Fruit fly (Drosophila melanogaster): ENCODE results near the gene tkv.

The tkv gene

DNA sequence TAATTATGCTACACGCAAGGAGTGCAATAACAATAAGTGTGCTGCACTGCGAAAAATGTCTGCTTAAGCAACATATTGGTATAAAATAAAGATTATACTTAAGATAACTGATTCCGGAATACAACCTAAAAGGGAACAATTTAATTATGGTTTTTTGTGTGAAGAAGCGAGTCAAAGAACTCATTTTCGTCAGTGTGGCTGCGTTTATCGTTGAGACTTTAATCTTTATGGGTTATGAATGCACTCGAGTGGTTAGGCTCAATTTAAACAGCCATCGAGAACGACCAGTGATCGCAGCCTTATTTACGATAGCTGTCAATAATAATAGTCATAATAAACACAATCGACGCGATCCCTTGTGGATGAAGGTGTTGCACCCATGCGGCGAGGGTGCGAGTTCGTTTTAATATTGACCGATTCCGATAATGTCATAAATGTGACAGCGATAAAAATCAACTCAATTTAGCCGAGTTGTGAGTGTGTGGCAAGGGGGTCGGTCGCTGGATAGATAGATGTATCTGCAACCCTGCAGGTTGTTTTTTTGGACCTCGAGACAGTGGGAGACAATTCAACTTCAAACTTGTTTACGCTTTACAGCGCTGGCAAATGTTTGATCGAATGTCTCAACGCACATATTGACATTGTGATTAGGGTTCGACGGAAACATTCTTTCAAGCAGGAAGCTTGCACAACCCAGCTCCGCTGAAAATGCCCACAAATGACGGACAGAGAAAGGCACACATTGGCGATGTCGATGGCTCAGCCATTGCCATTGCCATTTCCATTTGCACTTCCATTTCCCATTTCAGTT, 14.9 kb downstream of the tkv start:
- no peak for TF ChIP-seq CG8478 (optimal IDR thresholded peaks at IDR 0.05)
- TF ChIP-seq CTCF (optimal IDR thresholded peaks at IDR 0.05), result no peak

DNA sequence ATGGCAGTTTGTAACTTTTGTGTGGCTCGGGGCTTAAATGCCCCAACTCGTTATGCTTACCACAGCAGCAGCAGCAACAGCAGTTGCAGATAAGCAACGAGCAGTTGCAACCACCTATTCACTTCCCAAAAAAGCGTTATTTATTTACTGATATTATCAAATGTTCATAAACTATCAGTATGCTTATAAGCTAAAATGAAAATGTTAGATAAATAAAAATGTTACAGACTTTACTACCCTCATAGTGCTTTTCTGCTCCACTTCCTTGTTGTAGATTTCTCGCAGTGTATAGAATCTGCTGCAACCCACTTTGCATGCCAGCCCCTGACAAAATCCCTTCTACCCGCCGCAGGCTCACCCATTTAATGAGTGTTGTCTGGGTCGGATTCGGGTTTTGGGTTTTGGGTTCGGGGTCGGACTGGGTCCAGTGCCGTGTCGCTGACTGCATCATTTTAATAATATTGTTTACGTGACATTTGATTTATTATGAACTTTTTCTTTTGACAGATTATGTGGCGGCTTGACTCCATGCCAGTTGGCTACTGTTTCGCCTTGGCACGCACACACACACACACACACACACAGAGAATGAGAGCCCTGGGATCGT, 17.0 kb downstream of the tkv start:
- TF ChIP-seq CG8478 (optimal IDR thresholded peaks at IDR 0.05) (no peak), CTCF (optimal IDR thresholded peaks at IDR 0.05) (no peak)

DNA sequence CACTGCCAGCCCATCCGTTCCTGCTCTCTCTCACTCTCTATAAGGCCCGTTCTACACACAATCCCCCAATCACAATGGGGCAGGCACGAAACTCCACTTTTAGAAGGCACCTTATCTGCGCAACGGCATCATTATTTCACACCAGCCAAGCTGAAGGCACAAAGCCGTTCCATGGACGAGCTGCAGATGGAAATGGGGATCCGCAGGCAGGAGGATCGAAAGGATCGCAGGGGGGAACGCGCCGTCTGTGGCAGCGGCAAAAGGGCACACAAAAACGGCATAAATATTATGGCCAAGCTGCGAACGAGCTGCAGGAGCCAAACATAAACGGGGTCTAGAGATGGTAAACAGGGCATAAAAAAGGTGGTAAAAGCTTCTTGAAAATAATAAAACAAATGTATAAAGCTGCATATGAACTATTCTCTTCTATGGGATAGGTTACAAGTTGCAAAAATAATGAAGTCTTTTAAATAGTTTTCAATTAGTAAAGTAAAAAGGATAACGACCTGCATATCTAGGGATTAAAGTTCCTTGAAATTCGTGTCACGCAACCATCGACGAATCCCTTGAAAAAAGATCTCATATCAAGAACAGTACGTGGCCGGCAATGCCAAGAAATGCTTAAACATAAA, 18.7 kb downstream of the tkv start:
- TF ChIP-seq CG8478 (optimal IDR thresholded peaks at IDR 0.05) (no peak), CTCF (optimal IDR thresholded peaks at IDR 0.05) (no peak)

DNA sequence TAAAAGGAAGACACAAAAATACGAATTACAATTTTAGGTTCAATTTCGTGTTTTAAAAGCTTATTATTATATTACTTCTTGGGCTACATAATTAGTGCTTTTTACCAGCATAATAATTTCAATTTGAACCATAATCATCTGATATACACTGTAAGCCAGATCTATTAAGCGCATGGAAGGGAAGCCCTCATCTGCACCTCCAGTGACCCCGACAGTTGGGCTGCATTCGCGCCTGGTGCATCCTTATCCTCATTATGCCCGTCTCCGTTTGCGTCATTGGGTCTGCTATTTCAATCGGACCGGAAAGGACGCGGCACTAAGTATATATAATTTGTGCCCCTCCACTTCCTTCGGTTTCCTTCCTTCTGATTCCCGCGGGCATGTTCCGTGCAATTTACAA, 19.5 kb downstream of the tkv start:
- TF ChIP-seq CG8478 (optimal IDR thresholded peaks at IDR 0.05) (no peak), CTCF (optimal IDR thresholded peaks at IDR 0.05) (no peak)

DNA sequence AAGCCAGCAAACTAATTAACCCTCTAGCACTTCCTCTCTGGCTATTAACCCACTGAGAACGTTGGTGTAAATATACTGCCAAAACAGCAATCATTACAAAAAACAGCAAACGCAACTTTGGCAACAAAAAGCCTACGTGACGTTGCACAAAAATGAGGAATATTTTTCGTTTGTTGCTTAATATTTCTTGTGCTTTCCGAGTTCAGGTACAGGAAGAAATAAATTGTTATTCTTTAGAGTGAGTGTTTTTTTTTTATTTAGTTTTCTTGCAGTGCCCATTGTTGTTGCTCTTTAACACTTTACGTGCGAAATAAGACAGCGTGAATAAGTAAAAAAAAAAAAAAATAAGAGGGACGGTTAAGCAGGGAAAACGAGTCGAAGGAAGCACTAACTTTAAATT, 20.0 kb downstream of the tkv start:
- TF ChIP-seq CG8478 (optimal IDR thresholded peaks at IDR 0.05), result no peak
- no peak for TF ChIP-seq CTCF (optimal IDR thresholded peaks at IDR 0.05)

DNA sequence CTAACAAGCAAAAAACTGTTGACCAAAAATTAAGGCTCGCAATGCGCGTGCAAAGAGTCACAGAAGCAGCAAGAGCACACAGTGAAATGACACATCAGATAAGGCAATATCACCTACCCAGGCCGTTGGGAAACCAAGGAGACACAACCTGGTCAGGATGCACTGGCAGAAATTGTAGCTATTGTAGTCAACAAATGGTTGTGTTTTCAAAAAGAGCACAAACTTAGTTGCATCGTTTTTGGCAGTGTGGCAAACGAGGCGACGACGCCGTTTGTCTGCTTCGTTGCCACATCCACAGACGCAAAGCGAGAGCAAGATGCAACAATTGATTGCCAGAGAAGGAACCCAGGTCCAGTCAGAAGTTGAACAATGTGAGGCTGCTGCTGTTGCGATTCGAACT, 21.4 kb downstream of the tkv start:
- TF ChIP-seq CTCF (optimal IDR thresholded peaks at IDR 0.05) (no peak), CG8478 (optimal IDR thresholded peaks at IDR 0.05) (no peak)

DNA sequence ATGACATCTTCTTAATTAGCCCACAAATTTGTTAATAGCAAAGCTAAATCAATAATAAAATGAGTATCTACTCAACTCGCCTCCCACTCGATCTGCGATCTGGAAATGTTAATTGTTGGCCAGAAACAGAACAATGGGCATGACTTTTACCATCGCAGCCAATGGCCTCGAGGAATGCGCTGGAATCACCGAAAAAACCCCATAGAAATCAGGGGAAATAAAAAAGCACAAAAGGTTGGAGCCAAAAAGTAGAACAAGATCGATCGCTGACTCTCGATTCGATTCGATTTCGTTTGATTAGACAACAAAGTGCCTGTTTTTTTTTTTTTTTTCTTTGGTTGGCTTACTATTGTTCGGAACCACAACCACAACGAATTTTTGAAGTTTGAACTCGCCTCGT, 22.6 kb downstream of the tkv start:
- TF ChIP-seq CTCF (optimal IDR thresholded peaks at IDR 0.05), result no peak
- no peak for TF ChIP-seq CG8478 (optimal IDR thresholded peaks at IDR 0.05)

DNA sequence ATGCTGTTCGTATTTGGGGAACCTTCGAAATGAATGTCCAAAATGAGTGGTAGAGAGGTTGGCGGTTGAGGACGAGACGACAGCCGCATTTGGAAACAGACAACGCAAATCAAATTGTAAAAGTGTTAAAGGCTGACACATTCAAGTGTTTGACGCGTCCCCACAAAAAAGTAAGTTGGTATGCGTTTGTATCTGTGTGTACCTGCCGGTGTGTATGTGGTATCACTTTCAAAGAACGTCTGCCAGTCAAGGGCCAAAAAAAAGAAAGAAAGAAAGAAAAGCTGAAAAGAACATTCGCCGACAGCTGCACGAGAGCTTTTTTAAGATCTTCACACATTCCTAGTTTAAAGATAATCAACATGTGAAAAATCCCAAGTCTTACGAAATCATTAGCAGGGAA, 23.4 kb downstream of the tkv start:
- TF ChIP-seq CTCF (optimal IDR thresholded peaks at IDR 0.05), result no peak

DNA sequence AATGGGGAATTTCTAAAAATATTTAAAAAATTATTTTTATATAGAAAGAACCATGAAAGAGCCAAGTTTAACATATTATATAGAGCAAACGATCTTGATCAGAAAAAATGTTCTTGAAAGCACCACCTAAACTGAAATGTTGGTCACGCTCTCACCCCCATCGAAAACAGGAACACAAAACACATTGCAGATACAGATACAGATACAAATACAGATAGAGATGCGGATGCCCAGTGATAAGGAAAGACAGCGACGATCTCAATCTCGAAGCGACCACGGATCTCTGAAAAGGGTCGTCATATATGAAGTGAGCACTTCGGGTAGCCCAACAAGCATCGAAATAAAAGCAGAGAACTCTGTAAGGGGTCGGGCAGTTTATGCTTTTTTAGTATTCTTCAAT, 23.8 kb downstream of the tkv start:
- no peak for TF ChIP-seq CTCF (optimal IDR thresholded peaks at IDR 0.05)

DNA sequence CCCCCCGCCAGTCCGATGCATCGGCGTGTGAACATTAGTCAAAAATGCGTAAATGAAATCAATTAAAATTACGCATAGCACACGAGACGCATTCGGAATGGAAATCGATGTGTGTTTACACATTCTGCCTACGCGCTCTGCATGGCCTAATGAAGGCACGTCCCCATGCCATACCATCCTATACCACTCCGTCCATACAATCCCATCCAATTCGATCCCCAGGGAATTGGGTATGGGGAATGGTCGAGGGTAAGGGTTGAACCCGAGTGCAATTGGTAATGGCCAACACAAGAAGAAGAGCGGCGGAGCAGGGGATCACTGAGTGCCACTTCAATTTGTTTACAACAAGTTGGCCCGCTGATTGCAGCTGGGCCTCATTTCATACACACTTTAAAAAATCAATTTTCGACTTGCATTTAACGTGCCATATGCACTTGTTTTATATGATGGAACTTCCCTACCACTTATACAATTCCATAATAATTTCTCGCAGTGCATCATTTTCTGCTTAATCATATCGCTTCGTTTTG, 25.8 kb downstream of the tkv start:
- TF ChIP-seq CG8478 (optimal IDR thresholded peaks at IDR 0.05), result no peak
- TF ChIP-seq CTCF (optimal IDR thresholded peaks at IDR 0.05), result no peak

DNA sequence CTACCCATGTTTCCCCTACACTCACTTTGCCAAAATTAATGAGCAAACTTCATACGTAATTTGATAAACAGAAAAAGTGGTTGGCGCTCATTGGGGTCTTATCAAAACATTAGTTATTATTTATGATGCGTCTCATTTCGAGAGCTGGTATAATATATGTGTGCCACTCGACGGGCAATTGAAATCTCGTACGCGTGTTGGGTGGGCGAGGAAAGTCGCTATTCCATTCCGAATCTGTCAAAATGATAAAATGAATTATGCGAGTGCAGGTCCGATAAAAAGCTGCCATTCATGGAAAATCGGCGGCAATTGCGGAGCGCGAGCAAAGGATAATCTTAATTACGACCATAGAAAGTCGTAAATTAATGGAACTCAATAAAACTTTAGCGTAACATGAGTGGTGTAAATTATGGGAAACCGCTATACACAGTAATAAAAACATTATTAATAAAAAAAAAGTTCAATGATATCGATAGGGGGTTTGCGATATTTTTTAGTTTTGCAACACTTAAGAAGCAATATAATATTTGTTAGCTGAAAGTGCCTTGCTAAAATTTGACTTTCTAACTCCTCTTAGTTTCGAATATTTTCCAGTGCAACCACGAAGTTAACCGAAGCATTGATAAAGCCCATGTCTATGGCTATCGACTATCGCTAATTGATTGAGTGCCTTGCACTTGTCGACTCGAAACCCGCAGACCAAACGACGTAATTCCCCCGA, 28.8 kb downstream of the tkv start:
- TF ChIP-seq CG8478 (optimal IDR thresholded peaks at IDR 0.05), result no peak

DNA sequence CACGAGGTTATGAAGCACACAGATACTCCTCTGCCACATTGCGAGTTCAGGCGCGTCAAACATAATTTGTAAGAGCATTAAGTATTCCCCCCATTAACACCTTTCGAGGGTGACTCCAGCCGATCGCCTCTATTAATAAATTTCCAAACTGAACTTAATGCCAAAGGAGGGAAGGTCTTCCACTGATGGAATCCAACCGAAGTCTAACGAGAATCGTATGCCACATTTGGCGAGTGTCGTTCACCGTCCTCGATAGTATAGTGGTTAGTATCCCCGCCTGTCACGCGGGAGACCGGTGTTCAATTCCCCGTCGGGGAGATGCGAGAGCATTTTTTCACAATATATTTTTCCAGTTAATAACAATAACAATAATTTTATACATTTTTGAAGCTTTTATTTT, 30.7 kb downstream of the tkv start:
- TF ChIP-seq CTCF (optimal IDR thresholded peaks at IDR 0.05), result no peak
- TF ChIP-seq CG8478 (optimal IDR thresholded peaks at IDR 0.05), result no peak

DNA sequence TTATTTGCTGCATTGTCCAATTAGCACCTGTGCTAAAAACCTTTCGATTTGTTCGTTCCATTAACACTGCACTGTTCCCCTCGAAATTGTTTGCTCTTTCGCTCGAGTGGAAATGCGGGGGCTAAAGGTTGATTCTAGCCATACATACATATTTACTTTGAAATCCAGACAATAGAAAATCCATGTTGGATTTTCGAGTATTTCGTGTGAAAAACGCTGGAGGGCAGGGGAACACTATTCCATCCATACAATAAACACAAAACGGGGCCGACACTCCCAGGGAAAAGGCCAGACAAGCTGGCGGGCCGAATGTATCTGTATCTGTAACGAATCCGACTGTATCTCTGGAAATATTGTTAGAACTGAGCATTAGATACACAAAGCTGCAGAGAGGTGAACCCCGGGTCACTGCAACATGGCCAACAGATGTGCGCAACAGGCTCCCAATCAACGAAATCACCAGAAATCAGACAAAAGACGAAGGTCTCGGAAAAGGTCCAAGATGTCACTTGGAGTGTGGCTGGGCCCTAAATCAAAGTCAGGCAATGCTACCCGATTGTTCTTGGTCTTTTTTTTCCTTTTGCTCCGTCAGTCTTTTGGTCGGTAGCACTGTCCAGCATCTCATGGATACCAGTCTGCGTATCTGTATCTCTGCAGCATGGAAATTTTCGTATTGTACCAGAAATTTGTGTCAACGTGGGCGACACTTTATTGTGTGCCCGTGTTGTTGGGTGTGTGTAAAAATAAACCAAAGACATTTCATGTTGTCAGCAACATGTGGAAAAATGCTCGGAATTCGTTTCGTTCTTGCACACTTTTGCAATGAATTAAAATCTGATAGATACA, 31.5 kb downstream of the tkv start:
- TF ChIP-seq CTCF (optimal IDR thresholded peaks at IDR 0.05) (no peak), CG8478 (optimal IDR thresholded peaks at IDR 0.05) (no peak)

DNA sequence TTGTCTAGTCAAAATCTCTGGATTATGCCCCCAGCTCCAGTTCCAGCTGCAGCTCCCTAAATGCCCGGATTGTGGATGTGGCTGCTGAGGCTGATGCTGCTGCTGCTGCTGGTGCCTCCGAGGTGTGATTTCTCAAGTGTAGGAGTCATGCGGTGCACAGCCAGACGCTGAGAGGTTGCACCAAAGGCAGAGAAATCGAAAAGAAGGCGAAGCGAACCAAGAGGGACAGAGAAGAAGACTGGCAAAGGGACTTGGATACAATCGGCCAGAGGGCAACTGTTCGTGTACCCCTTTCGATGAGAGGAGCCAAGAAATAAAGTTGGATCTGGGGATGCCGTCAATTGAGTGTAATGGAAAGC, 32.6 kb downstream of the tkv start:
- TF ChIP-seq CTCF (optimal IDR thresholded peaks at IDR 0.05) (no peak), CG8478 (optimal IDR thresholded peaks at IDR 0.05) (no peak)

Measured in S2 (cell line).